Fruit fly (Drosophila melanogaster): Measurements from ENCODE around the gene Spt6.

dm6 chrX:6259696-6260095 lies 7.9 kb upstream of the Spt6 start:
- TF ChIP-seq Mnt (GFP tag; optimal IDR thresholded peaks at IDR 0.05) (no peak), bab1 (GFP tag; optimal IDR thresholded peaks at IDR 0.05) (no peak), kay (GFP tag; ENCODE audit: borderline replicate concordance) (no peak), CG5204 (GFP tag; optimal IDR thresholded peaks at IDR 0.05) (no peak), CG14711 (tag; optimal IDR thresholded peaks at IDR 0.05) (no peak), Crg-1 (GFP tag; optimal IDR thresholded peaks at IDR 0.05) (no peak)
